2 worm cellular contexts compared by ENCODE assay signal in genomic region chrX:6739034-6740008, ce11.
TF ChIP-seq lines count a peak whose summit lies in the region.

No protein-coding gene starts in this region.

TF ChIP-seq in whole organism, L1 larva, 84 proteins besides CTCF, POLR2A, EP300 and RAD21 (continued from another document):
- TF ChIP-seq zip-4 (GFP tag; optimal IDR thresholded peaks at IDR 0.05; lab: Kevin White, UChicago) (no peak), nhr-28 (tag; optimal IDR thresholded peaks at IDR 0.05; lab: Kevin White, UChicago) (no peak), elt-3 (tag; optimal IDR thresholded peaks at IDR 0.05; lab: Kevin White, UChicago) (peak in 2 of 6 experiments; percentile 49 to 64), isw-1 (GFP tag; IDR thresholded peaks at IDR 0.05; lab: Robert Waterston, UW) (no peak), nhr-90 (tag; optimal IDR thresholded peaks at IDR 0.05; lab: Kevin White, UChicago; ENCODE audit: poor library complexity) (peak; percentile 58), nhr-47 (tag; optimal IDR thresholded peaks at IDR 0.05; lab: Kevin White, UChicago) (peak; percentile 42), zag-1 (tag; optimal IDR thresholded peaks at IDR 0.05; lab: Kevin White, UChicago) (no peak), ceh-82 (tag; optimal IDR thresholded peaks at IDR 0.05; lab: Kevin White, UChicago) (no peak), unc-62 (GFP tag; optimal IDR thresholded peaks at IDR 0.05; lab: Kevin White, UChicago) (no peak), ceh-88 (GFP tag; IDR thresholded peaks at IDR 0.05; lab: Robert Waterston, UW) (peak; percentile 36; the same call in 1 of the 2 replicates), tlp-1 (tag; optimal IDR thresholded peaks at IDR 0.05; lab: Kevin White, UChicago) (no peak), efl-1 (optimal IDR thresholded peaks at IDR 0.05; lab: Kevin White, UChicago) (no peak), efl-1 (GFP tag; optimal IDR thresholded peaks at IDR 0.05 in 1 of 2; lab: Kevin White, UChicago) (peak in 1 of 2 experiments; percentile 2), hlh-4 (tag; optimal IDR thresholded peaks at IDR 0.05; lab: Kevin White, UChicago) (no peak), Y116A8C.19 (tag; optimal IDR thresholded peaks at IDR 0.05; lab: Kevin White, UChicago; ENCODE audit: borderline replicate concordance) (no peak), unc-30 (tag; optimal IDR thresholded peaks at IDR 0.05; lab: Kevin White, UChicago) (no peak), egl-13 (tag; optimal IDR thresholded peaks at IDR 0.05; lab: Kevin White, UChicago) (peak; percentile 44), grh-1 (GFP tag; IDR thresholded peaks at IDR 0.05; lab: Robert Waterston, UW) (peak; percentile 60; the same call in 1 of the 2 replicates), unc-98 (GFP tag; IDR thresholded peaks at IDR 0.05; lab: Robert Waterston, UW) (no peak), lir-3 (tag; optimal IDR thresholded peaks at IDR 0.05; lab: Kevin White, UChicago; ENCODE audit: poor library complexity) (peak; percentile 15), irx-1 (tag; optimal IDR thresholded peaks at IDR 0.05; lab: Kevin White, UChicago) (peak; percentile 61), nhr-237 (tag; optimal IDR thresholded peaks at IDR 0.05; lab: Kevin White, UChicago) (no peak), unc-130 (tag; optimal IDR thresholded peaks at IDR 0.05; lab: Kevin White, UChicago) (peak; percentile 54), lin-14 (GFP tag; optimal IDR thresholded peaks at IDR 0.05; lab: Kevin White, UChicago) (peak; percentile 75), pqm-1 (tag; optimal IDR thresholded peaks at IDR 0.05; lab: Kevin White, UChicago) (no peak), pag-3 (tag; optimal IDR thresholded peaks at IDR 0.05; lab: Kevin White, UChicago; ENCODE audit: borderline replicate concordance, insufficient read depth) (no peak), aha-1 (tag; optimal IDR thresholded peaks at IDR 0.05; lab: Kevin White, UChicago) (no peak), alr-1 (tag; optimal IDR thresholded peaks at IDR 0.05; lab: Kevin White, UChicago; ENCODE audit: borderline replicate concordance) (no peak), fkh-4 (tag; optimal IDR thresholded peaks at IDR 0.05; lab: Kevin White, UChicago; ENCODE audit: borderline replicate concordance) (no peak), nhr-11 (tag; optimal IDR thresholded peaks at IDR 0.05; lab: Kevin White, UChicago) (no peak), mef-2 (tag; optimal IDR thresholded peaks at IDR 0.05; lab: Kevin White, UChicago) (peak; percentile 12), lin-13 (GFP tag; optimal IDR thresholded peaks at IDR 0.05; lab: Kevin White, UChicago) (peak; percentile 19), ces-1 (GFP tag; optimal IDR thresholded peaks at IDR 0.05; lab: Kevin White, UChicago) (no peak), blmp-1 (tag; optimal IDR thresholded peaks at IDR 0.05; lab: Kevin White, UChicago) (peak; percentile 50), C04F5.9 (tag; optimal IDR thresholded peaks at IDR 0.05; lab: Kevin White, UChicago) (no peak), nhr-71 (tag; optimal IDR thresholded peaks at IDR 0.05; lab: Kevin White, UChicago) (peak; percentile 88), C34B4.2 (tag; optimal IDR thresholded peaks at IDR 0.05; lab: Kevin White, UChicago) (no peak), elt-2 (tag; optimal IDR thresholded peaks at IDR 0.05; lab: Kevin White, UChicago) (peak; percentile 75), mdl-1 (tag; optimal IDR thresholded peaks at IDR 0.05; lab: Kevin White, UChicago) (peak in 1 of 2 experiments; percentile 15), dsc-1 (tag; optimal IDR thresholded peaks at IDR 0.05; lab: Kevin White, UChicago) (peak; percentile 46), nhr-20 (tag; optimal IDR thresholded peaks at IDR 0.05; lab: Kevin White, UChicago) (peak; percentile 91), jun-1 (tag; optimal IDR thresholded peaks at IDR 0.05; lab: Kevin White, UChicago) (no peak), ztf-11 (tag; optimal IDR thresholded peaks at IDR 0.05; lab: Kevin White, UChicago) (no peak), fkh-10 (GFP tag; optimal IDR thresholded peaks at IDR 0.05; lab: Kevin White, UChicago) (no peak)

TF ChIP-seq in whole organism, L2 larva, 48 proteins besides CTCF, POLR2A, EP300 and RAD21 (continued from another document):
- peak; percentile 15 for TF ChIP-seq nhr-21 (tag; optimal IDR thresholded peaks at IDR 0.05; lab: Kevin White, UChicago)
- no peak for TF ChIP-seq dmd-4 (tag; optimal IDR thresholded peaks at IDR 0.05; lab: Kevin White, UChicago)
- peak; percentile 7 for TF ChIP-seq ama-1 (optimal IDR thresholded peaks at IDR 0.05; lab: Kevin White, UChicago)
- no peak for TF ChIP-seq fos-1 (tag; optimal IDR thresholded peaks at IDR 0.05; lab: Kevin White, UChicago)
- no peak for TF ChIP-seq nhr-12 (tag; optimal IDR thresholded peaks at IDR 0.05; lab: Kevin White, UChicago)
- TF ChIP-seq ztf-1 (GFP tag; conservative IDR thresholded peaks at IDR 0.05; lab: Robert Waterston, UW) = no peak
- TF ChIP-seq mdl-1 (tag; optimal IDR thresholded peaks at IDR 0.05; lab: Kevin White, UChicago) = peak; percentile 74 to 97
TF ChIP-seq in whole organism, L2 larva: peak in this region for 15.
